Fruit fly (Drosophila melanogaster) whole organism, embryonic: Measurements from ENCODE around the gene CG44040.

ENCODE experiments used
- CG10431 ChIP-seq: fragments of 200-800 bp; sonication (Bioruptor generic); optimal IDR thresholded peaks from 3 replicates; lab custom pipeline; 2018; ENCODE audit warnings: missing biosample characterization, mild to moderate bottlenecking, missing genetic modification characterization
- CG11456 ChIP-seq: fragments of 200-800 bp; sonication (Bioruptor generic); IDR thresholded peaks from 3 replicates; pipeline ENCODE4 v1.3.6; 2022; ENCODE audit warnings: missing biosample characterization, missing genetic modification characterization
- CG12104 ChIP-seq: fragments of 200-800 bp; sonication (Bioruptor generic); optimal IDR thresholded peaks from 3 replicates; lab custom pipeline; 2016; ENCODE audit warnings: missing biosample characterization, missing genetic modification characterization
- CG14667 ChIP-seq: fragments of 200-800 bp; sonication (Bioruptor generic); IDR thresholded peaks from 2 replicates; pipeline ENCODE4 v1.3.6; 2022; ENCODE audit warnings: missing biosample characterization, missing genetic modification characterization
- CG14965 ChIP-seq: fragments of 200-800 bp; sonication (Bioruptor generic); optimal IDR thresholded peaks from 2 replicates; lab custom pipeline; 2016; ENCODE audit warnings: missing biosample characterization, missing genetic modification characterization, borderline replicate concordance
- CG1529 ChIP-seq: fragments of 200-800 bp; sonication (Bioruptor generic); optimal IDR thresholded peaks from 3 replicates; lab custom pipeline; 2018; ENCODE audit warnings: missing biosample characterization, missing genetic modification characterization
- CG15479 ChIP-seq: fragments of 200-800 bp; sonication (Bioruptor generic); optimal IDR thresholded peaks from 3 replicates; lab custom pipeline; 2019; ENCODE audit warnings: missing biosample characterization, mild to moderate bottlenecking, missing genetic modification characterization, moderate library complexity
- CG15696 ChIP-seq: fragments of 200-800 bp; sonication (Bioruptor generic); optimal IDR thresholded peaks from 2 replicates; lab custom pipeline; 2019; ENCODE audit warnings: missing biosample characterization, mild to moderate bottlenecking, missing genetic modification characterization, moderate library complexity
- CG16813 ChIP-seq: fragments of 200-800 bp; sonication (Bioruptor generic); IDR thresholded peaks from 3 replicates; pipeline ENCODE4 v1.3.6; 2022; ENCODE audit warnings: missing biosample characterization, missing genetic modification characterization; ENCODE audit not compliant: partially characterized antibody
- CG17802 ChIP-seq: fragments of 200-800 bp; sonication (Bioruptor generic); optimal IDR thresholded peaks from 2 replicates; lab custom pipeline; 2018; ENCODE audit warnings: missing biosample characterization, mild to moderate bottlenecking, missing genetic modification characterization, moderate library complexity
- CG17912 ChIP-seq: fragments of 200-800 bp; sonication (Bioruptor generic); optimal IDR thresholded peaks from 2 replicates; lab custom pipeline; 2018; ENCODE audit warnings: missing biosample characterization, mild to moderate bottlenecking, missing genetic modification characterization
- CG2889 ChIP-seq: fragments of 200-800 bp; sonication (Bioruptor generic); IDR thresholded peaks from 3 replicates; pipeline ENCODE4 v1.3.6; 2022; ENCODE audit warnings: missing biosample characterization, missing genetic modification characterization
- CG32767 ChIP-seq: fragments of 200-800 bp; sonication (Bioruptor generic); IDR thresholded peaks from 2 replicates; pipeline ENCODE4 v1.3.6; 2022; ENCODE audit warnings: missing biosample characterization, missing genetic modification characterization
- CG3407 ChIP-seq: fragments of 200-800 bp; sonication (Bioruptor generic); optimal IDR thresholded peaks from 2 replicates; lab custom pipeline; 2018; ENCODE audit warnings: missing biosample characterization, mild to moderate bottlenecking, missing genetic modification characterization
- CG3838 ChIP-seq: fragments of 200-800 bp; sonication (Bioruptor generic); optimal IDR thresholded peaks from 3 replicates; lab custom pipeline; 2016; ENCODE audit warnings: missing biosample characterization, missing genetic modification characterization
- CG6765 ChIP-seq: fragments of 200-800 bp; sonication (Bioruptor generic); optimal IDR thresholded peaks from 3 replicates; lab custom pipeline; 2017; ENCODE audit warnings: missing biosample characterization, mild to moderate bottlenecking, missing genetic modification characterization
- CG8281 ChIP-seq: fragments of 200-800 bp; sonication (Bioruptor generic); optimal IDR thresholded peaks from 2 replicates; lab custom pipeline; 2018; ENCODE audit warnings: missing biosample characterization, mild to moderate bottlenecking, missing genetic modification characterization, moderate library complexity
- CHES-1-like ChIP-seq: fragments of 200-800 bp; sonication (Bioruptor generic); optimal IDR thresholded peaks from 2 replicates; lab custom pipeline; 2016; ENCODE audit warnings: missing biosample characterization, missing genetic modification characterization
- D ChIP-seq, 2 experiments: fragments of 200-800 bp in 1 of 2; fragments of >200 bp in 1 of 2; sonication (Bioruptor generic) in 1 of 2; optimal IDR thresholded peaks; 2 replicates in 1 of 2; 3 replicates in 1 of 2; lab custom pipeline; 2017; ENCODE audit warnings: mild to moderate bottlenecking in 1 of 2, missing biosample characterization in 1 of 2, missing genetic modification characterization in 1 of 2, missing genetic modification reagents in 1 of 2
- Dfd ChIP-seq, 2 experiments: fragments of >200 bp; optimal IDR thresholded peaks; 2 replicates each; lab custom pipeline; 2017; ENCODE audit warnings: missing biosample characterization in 2 of 2, missing genetic modification characterization in 2 of 2
- Dp ChIP-seq: fragments of 200-800 bp; sonication (Bioruptor generic); optimal IDR thresholded peaks from 2 replicates; lab custom pipeline; 2018; ENCODE audit warnings: missing biosample characterization, mild to moderate bottlenecking, missing genetic modification characterization, moderate library complexity
- Fer2 ChIP-seq: fragments of 200-800 bp; sonication (Bioruptor generic); optimal IDR thresholded peaks from 2 replicates; lab custom pipeline; 2018; ENCODE audit warnings: missing biosample characterization, mild to moderate bottlenecking, missing genetic modification characterization, moderate library complexity
- Gsc ChIP-seq: fragments of 200-800 bp; sonication (Bioruptor generic); IDR thresholded peaks from 2 replicates; pipeline ENCODE4 v1.3.6; 2022; ENCODE audit warnings: missing biosample characterization, missing genetic modification characterization
- Hmr ChIP-seq: fragments of 200-800 bp; sonication (Bioruptor generic); optimal IDR thresholded peaks from 3 replicates; lab custom pipeline; 2017; ENCODE audit warnings: mild to moderate bottlenecking, missing biosample characterization, missing genetic modification reagents, missing genetic modification characterization
- Meics ChIP-seq: fragments of 200-800 bp; sonication (Bioruptor generic); optimal IDR thresholded peaks from 2 replicates; lab custom pipeline; 2017; ENCODE audit warnings: missing biosample characterization, mild to moderate bottlenecking, missing genetic modification characterization
- NC2β ChIP-seq: fragments of 200-800 bp; sonication (Bioruptor generic); optimal IDR thresholded peaks from 2 replicates; lab custom pipeline; 2016; ENCODE audit warnings: missing biosample characterization, missing genetic modification characterization
- Rx ChIP-seq: fragments of 200-800 bp; sonication (Bioruptor generic); IDR thresholded peaks from 2 replicates; pipeline ENCODE4 v1.3.6; 2022; ENCODE audit warnings: missing biosample characterization, missing genetic modification characterization
- Sin3A ChIP-seq: fragments of >200 bp; optimal IDR thresholded peaks from 2 replicates; lab custom pipeline; 2018
- Sry-δ ChIP-seq: fragments of 200-800 bp; sonication (Bioruptor generic); optimal IDR thresholded peaks from 2 replicates; lab custom pipeline; 2016; ENCODE audit warnings: missing biosample characterization, missing genetic modification characterization
- Usf ChIP-seq: fragments of 200-800 bp; sonication (Bioruptor generic); optimal IDR thresholded peaks from 2 replicates; lab custom pipeline; 2017; ENCODE audit warnings: missing genotype, missing biosample characterization, missing genetic modification characterization
- bigmax ChIP-seq: fragments of 200-800 bp; sonication (Bioruptor generic); optimal IDR thresholded peaks from 2 replicates; lab custom pipeline; 2018; ENCODE audit warnings: missing biosample characterization, mild to moderate bottlenecking, missing genetic modification characterization
- chm ChIP-seq: fragments of 200-800 bp; sonication (Bioruptor generic); IDR thresholded peaks from 2 replicates; pipeline ENCODE4 v1.3.6; 2022; ENCODE audit warnings: missing biosample characterization, missing genetic modification characterization
- esg ChIP-seq: fragments of 200-800 bp; sonication (Bioruptor generic); conservative IDR thresholded peaks from 2 replicates; pipeline ENCODE4 v1.3.6; 2022; ENCODE audit warnings: missing biosample characterization, missing genetic modification characterization
- fru ChIP-seq: fragments of >200 bp; optimal IDR thresholded peaks from 2 replicates; lab custom pipeline; 2017
- grau ChIP-seq: fragments of 200-800 bp; optimal IDR thresholded peaks from 3 replicates; lab custom pipeline; 2019; ENCODE audit warnings: missing biosample characterization, mild to moderate bottlenecking, missing genetic modification characterization, moderate library complexity
- insv ChIP-seq, 2 experiments: fragments of 200-800 bp; sonication (Bioruptor generic); optimal IDR thresholded peaks; 3 replicates each; lab custom pipeline; 2016 to 2018; ENCODE audit warnings: missing biosample characterization in 2 of 2, missing genetic modification characterization in 2 of 2
- maf-S ChIP-seq: fragments of 200-800 bp; sonication (Bioruptor generic); optimal IDR thresholded peaks from 2 replicates; lab custom pipeline; 2016; ENCODE audit warnings: missing biosample characterization, missing genetic modification characterization
- mirr ChIP-seq: fragments of 200-800 bp; sonication (Bioruptor generic); optimal IDR thresholded peaks from 3 replicates; lab custom pipeline; 2018; ENCODE audit warnings: missing biosample characterization, mild to moderate bottlenecking, missing genetic modification characterization
- org-1 ChIP-seq: fragments of 200-800 bp; sonication (Bioruptor generic); optimal IDR thresholded peaks from 2 replicates; lab custom pipeline; 2017; ENCODE audit warnings: missing biosample characterization, missing genetic modification characterization
- sc ChIP-seq, 3 experiments: fragments of >200 bp in 2 of 3; fragments of 200-800 bp in 1 of 3; sonication (Bioruptor generic) in 1 of 3; optimal IDR thresholded peaks; 2 replicates in 2 of 3; 3 replicates in 1 of 3; lab custom pipeline; 2017; ENCODE audit warnings: mild to moderate bottlenecking in 1 of 3, missing biosample characterization in 1 of 3, missing genetic modification characterization in 1 of 3, missing genetic modification reagents in 1 of 3
- seq ChIP-seq: fragments of 200-800 bp; sonication (Bioruptor generic); IDR thresholded peaks from 2 replicates; pipeline ENCODE4 v1.3.6; 2022; ENCODE audit warnings: missing biosample characterization, missing genetic modification characterization
- slbo ChIP-seq: fragments of 200-800 bp; sonication (Bioruptor generic); IDR thresholded peaks from 2 replicates; pipeline ENCODE4 v1.3.6; 2022; ENCODE audit warnings: missing biosample characterization, missing genetic modification characterization
- slou ChIP-seq: fragments of 200-800 bp; sonication (Bioruptor generic); optimal IDR thresholded peaks from 3 replicates; lab custom pipeline; 2016; ENCODE audit warnings: missing biosample characterization, missing genetic modification characterization
- stwl ChIP-seq: fragments of 200-800 bp; sonication (Bioruptor generic); optimal IDR thresholded peaks from 3 replicates; lab custom pipeline; 2018; ENCODE audit warnings: missing biosample characterization, mild to moderate bottlenecking, missing genetic modification characterization, moderate library complexity
- tgo ChIP-seq: fragments of 200-800 bp; sonication (Bioruptor generic); IDR thresholded peaks from 3 replicates; pipeline ENCODE4 v1.3.6; 2022; ENCODE audit warnings: missing biosample characterization, missing genetic modification characterization
- twi ChIP-seq: fragments of 200-800 bp; optimal IDR thresholded peaks from 2 replicates; lab custom pipeline; 2019; ENCODE audit warnings: missing biosample characterization, mild to moderate bottlenecking, missing genetic modification characterization, moderate library complexity
- tx ChIP-seq: fragments of 200-800 bp; sonication (Bioruptor generic); optimal IDR thresholded peaks from 2 replicates; lab custom pipeline; 2016; ENCODE audit warnings: missing biosample characterization, missing genetic modification characterization
- usp ChIP-seq: fragments of >200 bp; optimal IDR thresholded peaks from 2 replicates; lab custom pipeline; 2017; ENCODE audit warnings: missing biosample characterization, missing genetic modification characterization
- zen2 ChIP-seq: fragments of 200-800 bp; sonication (Bioruptor generic); IDR thresholded peaks from 3 replicates; pipeline ENCODE4 v1.3.6; 2022; ENCODE audit warnings: missing biosample characterization, missing genetic modification characterization; ENCODE audit not compliant: partially characterized antibody

The CG44040 gene

DNA sequence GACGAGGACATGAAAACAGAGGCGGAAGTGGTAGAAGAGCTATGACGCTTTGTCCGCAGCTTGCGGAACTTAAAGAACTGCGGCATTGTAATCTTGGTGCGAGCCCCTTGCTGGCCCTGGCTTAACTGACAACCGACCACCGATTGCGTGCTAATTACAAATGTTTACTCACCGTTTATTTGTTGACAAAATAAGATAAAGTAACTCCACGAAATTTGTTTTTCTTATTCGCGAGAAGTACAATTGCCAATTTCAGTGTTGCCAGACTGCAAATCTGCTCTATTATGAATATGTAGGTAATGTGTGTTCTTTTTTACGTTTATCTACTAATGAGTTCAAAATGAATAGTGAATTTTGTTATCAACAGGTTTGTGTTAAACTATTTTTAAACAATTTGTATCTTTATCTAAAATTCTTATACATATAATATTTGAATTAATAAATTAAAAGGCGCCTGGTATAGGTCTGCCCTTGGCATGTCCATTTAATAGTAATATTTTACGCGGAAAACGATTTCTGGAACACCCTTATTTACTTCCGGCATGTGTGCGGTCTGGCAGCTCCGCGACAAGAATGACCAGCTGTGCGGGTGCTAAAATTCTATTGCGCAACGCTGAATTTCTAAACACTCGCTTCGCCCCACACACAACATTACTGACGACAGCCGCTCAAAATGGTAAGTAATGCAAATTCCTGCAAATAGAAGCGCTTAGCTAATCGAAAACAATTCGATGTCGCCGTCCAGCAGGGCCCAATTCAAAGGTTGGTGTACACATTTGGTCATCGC is 36.7 kb downstream of the CG44040 start, which contains the start of the genes Atg4b and Hibch (continued):
- peak; percentile 75 for TF ChIP-seq CG14667 (GFP tag; lab: Robert Waterston, UW)
- TF ChIP-seq CG16813: no peak
- no peak for TF ChIP-seq CG17912 (GFP tag; lab: Kevin White, UChicago)
- TF ChIP-seq Hmr (GFP tag; lab: Kevin White, UChicago): no peak
- peak; percentile 58 for TF ChIP-seq CG3407 (GFP tag; lab: Kevin White, UChicago)
- TF ChIP-seq slou (GFP tag; lab: Kevin White, UChicago): peak; percentile 79
- no peak for TF ChIP-seq Dfd (GFP tag; optimal IDR thresholded peaks at IDR 0.05; lab: Kevin White, UChicago)
- TF ChIP-seq chm: 0 out of 2 replicates have a peak, but pooled peaks have one; percentile 42
- TF ChIP-seq D (optimal IDR thresholded peaks at IDR 0.05; lab: Kevin White, UChicago): no peak
- TF ChIP-seq D (GFP tag; optimal IDR thresholded peaks at IDR 0.05; lab: Kevin White, UChicago): peak; percentile 82
- peak; percentile 86 for TF ChIP-seq Fer2
- TF ChIP-seq CG3838: no peak
- TF ChIP-seq NC2β (GFP tag; lab: Kevin White, UChicago): no peak
- peak; percentile 72 for TF ChIP-seq tgo (GFP tag; lab: Robert Waterston, UW)
- TF ChIP-seq CG14965 (GFP tag; lab: Kevin White, UChicago): no peak
- TF ChIP-seq twi (tag; lab: Kevin White, UChicago): peak; percentile 86
- TF ChIP-seq esg (GFP tag; lab: Robert Waterston, UW): peak; percentile 76
- TF ChIP-seq CG2889: peak; percentile 60; the same call in 1 of the 3 replicates
- TF ChIP-seq CG17802 (tag; lab: Kevin White, UChicago): peak; percentile 23
- TF ChIP-seq CG10431: peak; percentile 46
- TF ChIP-seq Dp: peak; percentile 5
- peak; percentile 52 for TF ChIP-seq Usf (GFP tag; lab: Kevin White, UChicago)
- TF ChIP-seq CG8281 (tag; lab: Kevin White, UChicago): no peak
- TF ChIP-seq CG1529 (GFP tag; lab: Kevin White, UChicago): no peak
- TF ChIP-seq tx (GFP tag; lab: Kevin White, UChicago): peak; percentile 23
- peak; percentile 8 for TF ChIP-seq Sry-δ (GFP tag; lab: Kevin White, UChicago)
- no peak for TF ChIP-seq sc (optimal IDR thresholded peaks at IDR 0.05; lab: Kevin White, UChicago)
- no peak for TF ChIP-seq sc (GFP tag; optimal IDR thresholded peaks at IDR 0.05; lab: Kevin White, UChicago)
- TF ChIP-seq bigmax (GFP tag; lab: Kevin White, UChicago): no peak
- TF ChIP-seq CG15696 (tag; lab: Kevin White, UChicago): peak; percentile 91
- peak; percentile 59; the same call in 1 of the 2 replicates for TF ChIP-seq CG32767 (GFP tag; lab: Robert Waterston, UW)
- TF ChIP-seq CG12104 (GFP tag; lab: Kevin White, UChicago): peak; percentile 79
- TF ChIP-seq Sin3A (lab: Kevin White, UChicago): no peak
- no peak for TF ChIP-seq fru
- TF ChIP-seq seq: peak; percentile 68
- 0 out of 2 replicates have a peak, but pooled peaks have one; percentile 41 for TF ChIP-seq Gsc (GFP tag; lab: Robert Waterston, UW)
- peak; percentile 90 for TF ChIP-seq Meics (GFP tag; lab: Kevin White, UChicago)
- TF ChIP-seq org-1 (GFP tag; lab: Kevin White, UChicago): peak; percentile 64
- no peak for TF ChIP-seq maf-S (GFP tag; lab: Kevin White, UChicago)
- TF ChIP-seq Rx (GFP tag; lab: Robert Waterston, UW): peak; percentile 71; the same call in 1 of the 2 replicates
- TF ChIP-seq stwl: peak; percentile 51
- peak in 1 of 2 experiments; percentile 70 for TF ChIP-seq insv (GFP tag; optimal IDR thresholded peaks at IDR 0.05; lab: Kevin White, UChicago)
- TF ChIP-seq grau (tag; lab: Kevin White, UChicago): peak; percentile 89
- no peak for TF ChIP-seq zen2 (GFP tag; lab: Robert Waterston, UW)
- peak; percentile 5 for TF ChIP-seq CHES-1-like (GFP tag; lab: Kevin White, UChicago)
- TF ChIP-seq slbo (GFP tag; lab: Robert Waterston, UW): peak; percentile 91
- peak; percentile 70 for TF ChIP-seq CG6765
- no peak for TF ChIP-seq usp (GFP tag; lab: Kevin White, UChicago)
- peak; percentile 62 for TF ChIP-seq CG15479 (GFP tag; lab: Kevin White, UChicago)
- TF ChIP-seq CG11456 (GFP tag; lab: Robert Waterston, UW): peak; percentile 90
- peak; percentile 46 for TF ChIP-seq mirr
